Fruit fly (Drosophila melanogaster) whole organism, pupa: ENCODE data around the gene Pp2C1.
A peak's percentile ranks its signal among the peaks of the same experiment; 100 is the strongest.

ENCODE experiments used
- CG10348 ChIP-seq: fragments of 200-800 bp; sonication (Bioruptor generic); IDR thresholded peaks from 2 replicates; pipeline ENCODE4 v1.3.6; 2022; ENCODE audit warnings: missing biosample characterization, missing genetic modification characterization
- CG12605 ChIP-seq: fragments of 200-800 bp; sonication (Bioruptor generic); IDR thresholded peaks from 2 replicates; pipeline ENCODE4 v1.3.6; 2022; ENCODE audit warnings: missing biosample characterization, missing genetic modification characterization
- CG13204 ChIP-seq: fragments of 200-800 bp; sonication (Bioruptor generic); optimal IDR thresholded peaks from 2 replicates; lab custom pipeline; 2018; ENCODE audit warnings: missing biosample characterization, mild to moderate bottlenecking, missing genetic modification characterization, moderate library complexity
- CG14655 ChIP-seq: fragments of 200-800 bp; sonication (Bioruptor generic); optimal IDR thresholded peaks from 3 replicates; lab custom pipeline; 2017; ENCODE audit warnings: mild to moderate bottlenecking, missing biosample characterization, missing genetic modification reagents, missing genetic modification characterization
- CG15710 ChIP-seq: fragments of 200-800 bp; sonication (Bioruptor generic); optimal IDR thresholded peaks from 2 replicates; lab custom pipeline; 2018; ENCODE audit warnings: missing biosample characterization, mild to moderate bottlenecking, missing genetic modification characterization, moderate library complexity
- CG17806 ChIP-seq: fragments of 200-800 bp; sonication (Bioruptor generic); optimal IDR thresholded peaks from 2 replicates; lab custom pipeline; 2018; ENCODE audit warnings: missing biosample characterization, mild to moderate bottlenecking, missing genetic modification characterization, moderate library complexity
- CG32121 ChIP-seq: fragments of 200-800 bp; sonication (Bioruptor generic); IDR thresholded peaks from 2 replicates; pipeline ENCODE4 v1.3.6; 2022; ENCODE audit warnings: missing biosample characterization, missing genetic modification characterization
- CG34367 ChIP-seq: fragments of 200-800 bp; sonication (Bioruptor generic); optimal IDR thresholded peaks from 2 replicates; lab custom pipeline; 2018; ENCODE audit warnings: missing biosample characterization, mild to moderate bottlenecking, missing genetic modification characterization
- CG4496 ChIP-seq: fragments of 200-800 bp; sonication (Bioruptor generic); IDR thresholded peaks from 3 replicates; pipeline ENCODE4 v1.3.6; 2022; ENCODE audit warnings: missing biosample characterization, missing genetic modification characterization
- CG8159 ChIP-seq: fragments of 200-800 bp; sonication (Bioruptor generic); optimal IDR thresholded peaks from 3 replicates; lab custom pipeline; 2018; ENCODE audit warnings: missing biosample characterization, mild to moderate bottlenecking, missing genetic modification characterization, moderate library complexity
- CG8301 ChIP-seq: fragments of 200-800 bp; sonication (Bioruptor generic); optimal IDR thresholded peaks from 2 replicates; lab custom pipeline; 2018; ENCODE audit warnings: missing biosample characterization, mild to moderate bottlenecking, missing genetic modification characterization
- CG9948 ChIP-seq: fragments of 200-800 bp; sonication (Bioruptor generic); optimal IDR thresholded peaks from 2 replicates; lab custom pipeline; 2018; ENCODE audit warnings: missing biosample characterization, mild to moderate bottlenecking, missing genetic modification characterization, moderate library complexity
- D1 ChIP-seq: fragments of 200-800 bp; sonication (Bioruptor generic); optimal IDR thresholded peaks from 2 replicates; lab custom pipeline; 2018; ENCODE audit warnings: missing biosample characterization, mild to moderate bottlenecking, missing genetic modification characterization, moderate library complexity
- EcR ChIP-seq: fragments of 200-800 bp; sonication (Bioruptor generic); optimal IDR thresholded peaks from 3 replicates; lab custom pipeline; 2019; ENCODE audit warnings: missing biosample characterization, missing genetic modification characterization, mild to moderate bottlenecking, moderate library complexity, missing genetic modification reagents
- Ets98B ChIP-seq: fragments of 200-800 bp; sonication (Bioruptor generic); IDR thresholded peaks from 2 replicates; pipeline ENCODE4 v1.3.6; 2022; ENCODE audit warnings: missing biosample characterization, missing genetic modification characterization
- Pif1A ChIP-seq: fragments of 200-800 bp; sonication (Bioruptor generic); optimal IDR thresholded peaks from 3 replicates; lab custom pipeline; 2016; ENCODE audit warnings: missing biosample characterization, missing genetic modification characterization
- Pif1B ChIP-seq: fragments of 200-800 bp; sonication (Bioruptor generic); optimal IDR thresholded peaks from 3 replicates; lab custom pipeline; 2016; ENCODE audit warnings: missing biosample characterization, missing genetic modification characterization
- Snoo ChIP-seq: fragments of 200-800 bp; sonication (Bioruptor generic); optimal IDR thresholded peaks from 3 replicates; lab custom pipeline; 2017; ENCODE audit warnings: missing biosample characterization, mild to moderate bottlenecking, missing genetic modification characterization, inconsistent platforms
- fd96Ca ChIP-seq: fragments of 200-800 bp; sonication (Bioruptor generic); IDR thresholded peaks from 3 replicates; pipeline ENCODE4 v1.3.6; 2022; ENCODE audit warnings: missing biosample characterization, missing genetic modification characterization
- gl ChIP-seq: fragments of 200-800 bp; sonication (Bioruptor generic); optimal IDR thresholded peaks from 2 replicates; lab custom pipeline; 2018; ENCODE audit warnings: missing biosample characterization, mild to moderate bottlenecking, missing genetic modification characterization
- rn ChIP-seq: fragments of 200-800 bp; sonication (Bioruptor generic); IDR thresholded peaks from 2 replicates; pipeline ENCODE4 v1.3.6; 2022; ENCODE audit warnings: missing biosample characterization, missing genetic modification characterization

The Pp2C1 gene

DNA sequence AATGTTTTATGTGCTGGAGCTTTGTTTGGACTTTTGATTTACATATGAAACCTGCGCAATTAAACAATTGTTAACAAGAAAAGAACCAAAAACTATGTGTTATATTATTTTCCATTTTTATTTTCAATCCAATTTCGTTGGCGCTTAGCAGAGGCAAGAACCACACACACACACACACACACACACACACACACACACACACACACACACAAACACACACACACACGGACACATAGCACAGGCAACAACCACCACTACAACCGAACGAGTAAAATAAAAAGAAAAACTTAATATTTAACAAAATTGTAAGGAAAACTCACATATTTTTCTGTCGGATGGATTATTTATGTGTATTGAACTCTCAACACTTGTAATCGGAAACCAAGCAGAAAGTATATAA is 12.7 kb upstream of the Pp2C1 start:
- TF ChIP-seq CG32121 (GFP tag; lab: Robert Waterston, UW) (no peak), CG10348 (GFP tag; lab: Robert Waterston, UW) (no peak), Pif1B (GFP tag; lab: Kevin White, UChicago) (no peak), fd96Ca (GFP tag; lab: Robert Waterston, UW) (no peak), D1 (tag; lab: Kevin White, UChicago) (no peak), rn (GFP tag; lab: Robert Waterston, UW) (no peak), Snoo (tag; lab: Kevin White, UChicago) (no peak), CG9948 (tag; lab: Kevin White, UChicago) (no peak), CG34367 (no peak), Pif1A (no peak), EcR (GFP tag; lab: Kevin White, UChicago) (no peak), CG13204 (GFP tag; lab: Kevin White, UChicago) (no peak), CG8301 (tag; lab: Kevin White, UChicago) (no peak), Ets98B (GFP tag; lab: Robert Waterston, UW) (no peak), CG17806 (tag; lab: Kevin White, UChicago) (no peak)

DNA sequence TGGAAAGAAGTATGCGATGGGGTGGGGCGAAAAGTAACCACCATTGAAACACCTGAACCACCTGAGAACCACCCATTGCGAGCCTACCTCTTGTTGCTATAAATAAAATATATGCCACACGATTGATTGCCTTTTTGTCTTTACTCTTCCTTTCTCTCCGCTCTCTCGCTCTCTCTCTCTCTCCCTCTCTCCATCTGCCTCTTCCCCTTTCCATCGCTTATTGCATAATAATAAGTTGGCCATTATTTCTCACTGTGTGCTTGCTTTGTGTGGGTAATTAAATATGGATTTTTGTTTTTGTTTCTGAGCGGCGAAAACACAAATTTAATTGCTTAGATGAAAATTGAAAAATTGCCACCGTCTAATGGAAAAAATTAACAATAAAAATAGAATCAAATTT is 7.4 kb upstream of the Pp2C1 start:
- no peak for TF ChIP-seq fd96Ca (GFP tag; lab: Robert Waterston, UW)
- TF ChIP-seq gl = no peak
- no peak for TF ChIP-seq CG14655 (GFP tag; lab: Kevin White, UChicago)
- no peak for TF ChIP-seq Pif1A
- no peak for TF ChIP-seq CG12605 (GFP tag; lab: Robert Waterston, UW)
- TF ChIP-seq Pif1B (GFP tag; lab: Kevin White, UChicago) = no peak
- TF ChIP-seq Ets98B (GFP tag; lab: Robert Waterston, UW) = no peak
- no peak for TF ChIP-seq CG13204 (GFP tag; lab: Kevin White, UChicago)
- TF ChIP-seq CG34367 = no peak
- TF ChIP-seq rn (GFP tag; lab: Robert Waterston, UW) = no peak
- no peak for TF ChIP-seq CG15710
- TF ChIP-seq CG8301 (tag; lab: Kevin White, UChicago) = no peak
- no peak for TF ChIP-seq EcR (GFP tag; lab: Kevin White, UChicago)

DNA sequence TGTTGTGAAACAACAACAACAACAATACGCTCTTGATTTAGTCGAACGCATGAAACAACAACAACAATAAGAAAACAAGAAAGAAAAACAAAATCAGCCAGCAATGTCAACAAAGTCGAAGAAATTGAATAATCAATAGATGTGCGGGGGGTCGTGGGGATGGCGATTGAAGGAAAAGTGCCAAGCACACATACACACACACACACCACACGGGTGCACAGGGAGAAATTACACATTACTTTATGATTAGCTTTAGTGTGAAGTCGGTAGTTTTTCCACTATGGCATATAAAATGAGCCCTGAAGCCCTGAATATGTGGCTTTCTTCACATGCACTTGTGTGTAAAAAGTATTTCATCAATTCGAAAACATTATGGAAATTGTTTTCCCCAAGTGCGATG is 6.3 kb upstream of the Pp2C1 start:
- TF ChIP-seq Pif1B (GFP tag; lab: Kevin White, UChicago) = no peak
- TF ChIP-seq EcR (GFP tag; lab: Kevin White, UChicago) = no peak
- TF ChIP-seq CG34367 = no peak
- TF ChIP-seq, all 21 proteins: peak for 0

DNA sequence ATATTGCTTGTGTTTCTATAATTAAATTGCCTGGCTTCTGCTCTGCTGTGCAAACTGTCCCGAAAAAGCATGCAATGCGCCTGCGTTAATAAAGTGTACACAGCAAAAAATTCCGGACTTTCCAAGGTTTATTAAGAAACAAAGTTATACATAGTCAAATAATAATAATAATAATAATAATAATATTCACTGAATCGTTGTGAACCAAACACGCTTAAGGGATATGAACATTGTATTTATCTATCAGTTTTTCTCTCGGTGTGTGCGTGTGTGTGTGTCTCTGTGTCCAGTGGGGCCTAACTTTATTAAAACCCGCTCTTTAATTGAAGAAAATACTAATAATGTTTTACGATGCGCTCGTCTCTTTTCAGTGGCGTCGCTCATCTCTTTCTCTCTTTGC is 4.5 kb upstream of the Pp2C1 start:
- TF ChIP-seq CG12605 (GFP tag; lab: Robert Waterston, UW) (peak; percentile 46; the same call in 1 of the 2 replicates), Snoo (tag; lab: Kevin White, UChicago) (no peak), Pif1A (no peak), CG9948 (tag; lab: Kevin White, UChicago) (peak; percentile 45), CG14655 (GFP tag; lab: Kevin White, UChicago) (peak; percentile 53), CG4496 (peak; percentile 46; the same call in 2 of the 3 replicates), CG8159 (tag; lab: Kevin White, UChicago) (peak; percentile 56), CG17806 (tag; lab: Kevin White, UChicago) (peak; percentile 44), CG15710 (peak; percentile 48), Ets98B (GFP tag; lab: Robert Waterston, UW) (0 out of 2 replicates have a peak, but pooled peaks have one; percentile 13), CG34367 (peak; percentile 32), CG8301 (tag; lab: Kevin White, UChicago) (peak; percentile 37), D1 (tag; lab: Kevin White, UChicago) (no peak)

DNA sequence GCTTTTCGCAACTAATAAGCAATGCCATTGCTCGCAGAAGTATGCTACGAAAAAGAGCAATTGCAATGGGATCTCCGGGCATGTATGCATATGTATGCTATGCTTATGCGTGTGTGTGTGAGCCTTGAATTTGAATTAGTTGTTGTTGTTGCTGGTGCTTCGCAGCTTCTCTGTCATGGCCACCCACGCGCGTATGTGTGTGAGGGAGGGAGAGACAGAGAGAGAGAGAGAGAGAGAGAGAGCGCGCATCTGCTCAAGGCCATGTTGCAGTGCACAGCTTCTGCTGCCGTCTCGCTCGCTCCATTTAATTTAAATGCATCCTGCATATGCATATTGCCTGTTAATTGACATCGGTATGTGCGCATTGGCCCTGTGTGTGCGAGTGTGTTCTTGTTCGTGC is 4.1 kb upstream of the Pp2C1 start:
- TF ChIP-seq Ets98B (GFP tag; lab: Robert Waterston, UW) = no peak
- TF ChIP-seq CG32121 (GFP tag; lab: Robert Waterston, UW) = no peak
- no peak for TF ChIP-seq Pif1A
- no peak for TF ChIP-seq CG13204 (GFP tag; lab: Kevin White, UChicago)
- TF ChIP-seq CG4496 = no peak
- no peak for TF ChIP-seq CG14655 (GFP tag; lab: Kevin White, UChicago)
- TF ChIP-seq CG8301 (tag; lab: Kevin White, UChicago) = no peak
- TF ChIP-seq EcR (GFP tag; lab: Kevin White, UChicago) = no peak
- TF ChIP-seq CG17806 (tag; lab: Kevin White, UChicago) = no peak
- no peak for TF ChIP-seq CG15710
- no peak for TF ChIP-seq CG34367
- no peak for TF ChIP-seq gl
- TF ChIP-seq rn (GFP tag; lab: Robert Waterston, UW) = no peak
- TF ChIP-seq D1 (tag; lab: Kevin White, UChicago) = no peak
- TF ChIP-seq CG8159 (tag; lab: Kevin White, UChicago) = no peak
- TF ChIP-seq CG10348 (GFP tag; lab: Robert Waterston, UW) = no peak
- TF ChIP-seq Snoo (tag; lab: Kevin White, UChicago) = no peak

DNA sequence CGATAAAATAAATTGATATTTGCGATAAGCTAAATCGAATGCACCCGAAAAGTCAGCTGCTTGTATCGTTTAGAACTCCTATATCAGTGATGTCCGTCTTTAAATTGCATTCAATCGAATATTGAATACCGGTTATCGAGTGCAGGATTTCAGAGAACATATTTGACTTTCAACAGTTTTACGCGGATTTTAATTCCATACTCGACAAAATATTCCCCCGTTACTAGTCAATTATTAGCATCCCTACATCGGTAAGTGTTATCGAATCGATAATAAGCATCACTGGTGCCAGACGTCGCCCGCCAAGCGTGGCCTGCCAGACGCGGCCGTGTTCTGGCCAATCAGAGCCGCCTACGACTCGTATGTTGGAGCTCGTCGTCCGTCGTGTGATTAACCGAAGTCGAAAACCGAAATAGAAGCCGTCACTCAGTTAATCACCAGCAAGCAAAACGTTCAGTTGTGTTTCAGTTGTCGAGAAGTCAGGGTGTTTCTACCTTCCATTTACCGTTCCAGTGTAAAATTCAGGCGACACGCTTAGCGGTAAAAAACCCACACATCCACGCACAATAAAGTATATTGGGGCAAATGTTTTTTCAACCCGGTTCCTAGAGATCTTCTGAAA is 1.2 kb upstream of the Pp2C1 start, which contains the start of gene ctp:
ctp (plus strand) TSS at position 23 of the 622 bp plus-strand sequence.
- peak; percentile 53; the same call in 1 of the 2 replicates for TF ChIP-seq Ets98B (GFP tag; lab: Robert Waterston, UW)
- peak; percentile 31 for TF ChIP-seq CG13204 (GFP tag; lab: Kevin White, UChicago)
- peak; percentile 40; the same call in 1 of the 3 replicates for TF ChIP-seq CG4496
- no peak for TF ChIP-seq gl
- TF ChIP-seq Pif1A = peak; percentile 51
- TF ChIP-seq CG8301 (tag; lab: Kevin White, UChicago) = no peak
- peak; percentile 24 for TF ChIP-seq CG15710
- peak; percentile 25 for TF ChIP-seq CG14655 (GFP tag; lab: Kevin White, UChicago)
- TF ChIP-seq CG12605 (GFP tag; lab: Robert Waterston, UW) = peak; percentile 64; the same call in 1 of the 2 replicates
- no peak for TF ChIP-seq CG9948 (tag; lab: Kevin White, UChicago)
- TF ChIP-seq CG10348 (GFP tag; lab: Robert Waterston, UW) = no peak
- TF ChIP-seq rn (GFP tag; lab: Robert Waterston, UW) = no peak
- TF ChIP-seq CG32121 (GFP tag; lab: Robert Waterston, UW) = peak; percentile 44; the same call in 1 of the 2 replicates
- TF ChIP-seq CG8159 (tag; lab: Kevin White, UChicago) = peak; percentile 1
- no peak for TF ChIP-seq D1 (tag; lab: Kevin White, UChicago)
- no peak for TF ChIP-seq CG34367
- peak; percentile 40; the same call in 1 of the 3 replicates for TF ChIP-seq fd96Ca (GFP tag; lab: Robert Waterston, UW)
- TF ChIP-seq CG17806 (tag; lab: Kevin White, UChicago) = peak; percentile 5
- TF ChIP-seq EcR (GFP tag; lab: Kevin White, UChicago) = peak; percentile 12
- TF ChIP-seq Snoo (tag; lab: Kevin White, UChicago) = peak; percentile 10
- TF ChIP-seq Pif1B (GFP tag; lab: Kevin White, UChicago) = peak; percentile 39
